Worm (Caenorhabditis elegans) whole organism, young adult: ENCODE results near the gene F22E12.1.

Source experiments
- C06A6.2 ChIP-seq: fragments of 200-800 bp; sonication (Bioruptor generic); conservative IDR thresholded peaks from 2 replicates; pipeline ENCODE4 v1.3.6; 2022; ENCODE audit warnings: missing genetic modification characterization, missing compliant biosample characterization
- F22D6.2 ChIP-seq: sonication (generic microtip); optimal IDR thresholded peaks from 2 replicates; lab custom pipeline; 2016; ENCODE audit warnings: mild to moderate bottlenecking, missing genetic modification characterization, missing compliant biosample characterization
- F55B11.4 ChIP-seq: sonication (generic microtip); optimal IDR thresholded peaks from 2 replicates; lab custom pipeline; 2016; ENCODE audit warnings: missing compliant biosample characterization, missing genetic modification characterization, borderline replicate concordance; ENCODE audit not compliant: insufficient read depth
- F57A8.1 ChIP-seq: fragments of 200-800 bp; sonication (Bioruptor generic); optimal IDR thresholded peaks from 2 replicates; lab custom pipeline; 2018; ENCODE audit warnings: mild to moderate bottlenecking, missing genetic modification characterization, moderate library complexity, missing compliant biosample characterization
- Y56A3A.18 ChIP-seq: fragments of 200-800 bp; sonication (Bioruptor generic); IDR thresholded peaks from 2 replicates; pipeline ENCODE4 v1.3.6; 2022; ENCODE audit warnings: missing genetic modification reagents, missing genetic modification characterization, missing compliant biosample characterization
- aptf-2 ChIP-seq: fragments of 200-800 bp; sonication (Bioruptor generic); conservative IDR thresholded peaks from 2 replicates; pipeline ENCODE4 v1.3.6; 2022; ENCODE audit warnings: missing genetic modification reagents, missing genetic modification characterization, missing compliant biosample characterization
- athp-1 ChIP-seq: sonication (generic microtip); optimal IDR thresholded peaks from 2 replicates; lab custom pipeline; 2017; ENCODE audit warnings: mild to moderate bottlenecking, missing genetic modification characterization, missing compliant biosample characterization
- bed-2 ChIP-seq: fragments of 200-800 bp; sonication (Bioruptor generic); IDR thresholded peaks from 2 replicates; pipeline ENCODE4 v1.3.6; 2022; ENCODE audit warnings: missing genetic modification reagents, missing genetic modification characterization, missing compliant biosample characterization
- ccch-3 ChIP-seq: fragments of 200-800 bp; sonication (Bioruptor generic); optimal IDR thresholded peaks from 2 replicates; lab custom pipeline; 2018; ENCODE audit warnings: mild to moderate bottlenecking, missing genetic modification characterization, missing compliant biosample characterization
- ceh-79 ChIP-seq: sonication (generic microtip); optimal IDR thresholded peaks from 2 replicates; lab custom pipeline; 2017; ENCODE audit warnings: mild to moderate bottlenecking, missing genetic modification characterization, missing compliant biosample characterization
- die-1 ChIP-seq: sonication (generic microtip); optimal IDR thresholded peaks from 2 replicates; lab custom pipeline; 2016; ENCODE audit warnings: missing genotype, mild to moderate bottlenecking, missing genetic modification characterization, missing compliant biosample characterization
- dox-1 ChIP-seq: fragments of 200-800 bp; sonication (Bioruptor generic); IDR thresholded peaks from 2 replicates; pipeline ENCODE4 v1.3.6; 2022; ENCODE audit warnings: missing genetic modification reagents, missing genetic modification characterization, missing compliant biosample characterization
- dpff-1 ChIP-seq: sonication (generic microtip); optimal IDR thresholded peaks from 2 replicates; lab custom pipeline; 2017; ENCODE audit warnings: mild to moderate bottlenecking, missing genetic modification characterization, missing compliant biosample characterization
- efl-1 ChIP-seq: fragments of 150-350 bp; optimal IDR thresholded peaks from 2 replicates; lab custom pipeline; 2014; ENCODE audit warnings: missing biosample characterization, missing genetic modification reagents, missing genetic modification characterization
- ets-4 ChIP-seq: fragments of 200-800 bp; sonication (Bioruptor generic); optimal IDR thresholded peaks from 2 replicates; lab custom pipeline; 2018; ENCODE audit warnings: mild to moderate bottlenecking, missing genetic modification characterization, missing compliant biosample characterization
- hlh-26 ChIP-seq: fragments of 200-800 bp; sonication (Bioruptor generic); conservative IDR thresholded peaks from 2 replicates; pipeline ENCODE4 v1.3.6; 2022; ENCODE audit warnings: missing genetic modification reagents, missing genetic modification characterization, missing compliant biosample characterization
- let-607 ChIP-seq, 2 experiments: fragments of 200-800 bp in 1 of 2; sonication (Bioruptor generic) in 1 of 2; sonication (generic microtip) in 1 of 2; optimal IDR thresholded peaks; 2 replicates each; lab custom pipeline; 2016 to 2018; ENCODE audit warnings: mild to moderate bottlenecking in 2 of 2, missing compliant biosample characterization in 2 of 2, missing genetic modification characterization in 2 of 2, moderate library complexity in 2 of 2, missing genotype in 1 of 2
- lin-40 ChIP-seq: sonication (generic microtip); optimal IDR thresholded peaks from 2 replicates; lab custom pipeline; 2016; ENCODE audit warnings: missing genetic modification characterization, mild to moderate bottlenecking, missing compliant biosample characterization, missing genotype, missing genetic modification reagents
- lir-1 ChIP-seq: fragments of 200-800 bp; sonication (Bioruptor generic); conservative IDR thresholded peaks from 2 replicates; pipeline ENCODE4 v1.3.6; 2022; ENCODE audit warnings: missing genetic modification reagents, missing genetic modification characterization, missing compliant biosample characterization
- lsl-1 ChIP-seq: fragments of 200-800 bp; sonication (Bioruptor generic); optimal IDR thresholded peaks from 2 replicates; lab custom pipeline; 2018; ENCODE audit warnings: mild to moderate bottlenecking, missing genetic modification characterization, moderate library complexity, missing compliant biosample characterization
- madf-3 ChIP-seq: fragments of 200-800 bp; sonication (Bioruptor generic); IDR thresholded peaks from 2 replicates; pipeline ENCODE4 v1.3.6; 2022; ENCODE audit warnings: missing genetic modification reagents, missing genetic modification characterization, missing compliant biosample characterization
- madf-6 ChIP-seq: fragments of 200-800 bp; sonication (Bioruptor generic); IDR thresholded peaks from 2 replicates; pipeline ENCODE4 v1.3.6; 2022; ENCODE audit warnings: missing genetic modification reagents, missing genetic modification characterization, missing compliant biosample characterization
- mel-28 ChIP-seq: sonication (generic microtip); optimal IDR thresholded peaks from 2 replicates; lab custom pipeline; 2016; ENCODE audit warnings: borderline replicate concordance, mild to moderate bottlenecking, missing genetic modification characterization, missing compliant biosample characterization
- mxl-1 ChIP-seq: sonication (generic microtip); optimal IDR thresholded peaks from 2 replicates; lab custom pipeline; 2016; ENCODE audit warnings: missing genetic modification characterization, missing compliant biosample characterization
- nhr-120 ChIP-seq: fragments of 200-800 bp; sonication (Bioruptor generic); IDR thresholded peaks from 2 replicates; pipeline ENCODE4 v1.3.6; 2022; ENCODE audit warnings: missing genetic modification characterization, missing compliant biosample characterization
- nhr-179 ChIP-seq: sonication (generic microtip); optimal IDR thresholded peaks from 2 replicates; lab custom pipeline; 2016; ENCODE audit warnings: mild to moderate bottlenecking, missing genetic modification characterization, missing compliant biosample characterization
- nhr-27 ChIP-seq: fragments of 200-800 bp; sonication (Bioruptor generic); optimal IDR thresholded peaks from 2 replicates; lab custom pipeline; 2018; ENCODE audit warnings: mild to moderate bottlenecking, missing genetic modification characterization, moderate library complexity, missing compliant biosample characterization
- nhr-80 ChIP-seq: sonication (generic microtip); optimal IDR thresholded peaks from 2 replicates; lab custom pipeline; 2016; ENCODE audit warnings: missing genetic modification characterization, missing compliant biosample characterization
- somi-1 ChIP-seq: fragments of 200-800 bp; sonication (Bioruptor generic); optimal IDR thresholded peaks from 2 replicates; lab custom pipeline; 2018; ENCODE audit warnings: mild to moderate bottlenecking, missing genetic modification characterization, missing compliant biosample characterization
- tbx-9 ChIP-seq: sonication (generic microtip); optimal IDR thresholded peaks from 2 replicates; lab custom pipeline; 2016; ENCODE audit warnings: borderline replicate concordance, missing genetic modification characterization, inconsistent platforms, missing compliant biosample characterization
- unc-130 ChIP-seq: sonication (generic microtip); optimal IDR thresholded peaks from 2 replicates; lab custom pipeline; 2016; ENCODE audit warnings: missing genetic modification reagents, missing genetic modification characterization, missing compliant biosample characterization
- xnd-1 ChIP-seq: sonication (generic microtip); optimal IDR thresholded peaks from 2 replicates; lab custom pipeline; 2016; ENCODE audit warnings: missing genotype, missing genetic modification reagents, missing genetic modification characterization, missing compliant biosample characterization
- ztf-3 ChIP-seq: fragments of 200-800 bp; sonication (Bioruptor generic); optimal IDR thresholded peaks from 2 replicates; lab custom pipeline; 2018; ENCODE audit warnings: mild to moderate bottlenecking, missing genetic modification characterization, missing compliant biosample characterization

The F22E12.1 gene

DNA sequence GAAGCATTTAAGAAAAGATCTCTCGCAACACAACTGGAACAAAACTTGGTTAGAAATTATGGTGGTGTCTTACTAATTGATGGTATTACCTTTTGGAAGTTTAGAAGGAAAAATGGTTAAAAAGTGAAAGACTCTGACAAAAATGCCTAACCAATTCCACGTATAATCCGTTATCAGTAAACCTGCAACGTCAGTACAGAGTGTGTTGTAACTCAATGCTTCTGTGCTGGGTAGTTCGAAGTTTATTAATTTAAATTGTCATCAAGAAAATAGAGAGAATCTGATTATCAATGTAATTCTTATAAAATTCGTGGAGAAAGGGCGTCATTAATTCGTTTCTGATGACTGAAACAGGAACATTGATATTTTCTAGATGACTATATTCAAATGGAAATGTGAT lies 21.9 kb downstream of the F22E12.1 start:
- no peak for TF ChIP-seq efl-1
- TF ChIP-seq mel-28 (tag; lab: Kevin White, UChicago) = no peak
- TF ChIP-seq hlh-26 (GFP tag; lab: Robert Waterston, UW) = no peak
- TF ChIP-seq nhr-120 (GFP tag; lab: Robert Waterston, UW) = no peak
- peak in 1 of 2 experiments; percentile 35 for TF ChIP-seq let-607 (tag; optimal IDR thresholded peaks at IDR 0.05; lab: Kevin White, UChicago)
- TF ChIP-seq madf-6 (GFP tag; lab: Robert Waterston, UW) = no peak
- no peak for TF ChIP-seq bed-2 (GFP tag; lab: Robert Waterston, UW)
- no peak for TF ChIP-seq lin-40
- TF ChIP-seq dpff-1 (tag; lab: Kevin White, UChicago) = no peak
- TF ChIP-seq ccch-3 (GFP tag; lab: Kevin White, UChicago) = no peak
- TF ChIP-seq ztf-3 (GFP tag; lab: Kevin White, UChicago) = no peak
- TF ChIP-seq F57A8.1 (GFP tag; lab: Kevin White, UChicago) = no peak
- no peak for TF ChIP-seq nhr-179
- no peak for TF ChIP-seq unc-130 (GFP tag; lab: Kevin White, UChicago)
- TF ChIP-seq dox-1 (GFP tag; lab: Robert Waterston, UW) = no peak
- peak; percentile 44 for TF ChIP-seq nhr-80
- TF ChIP-seq C06A6.2 (GFP tag; lab: Robert Waterston, UW) = no peak
- TF ChIP-seq madf-3 (GFP tag; lab: Robert Waterston, UW) = no peak

- TF ChIP-seq tbx-9 (tag; lab: Kevin White, UChicago) (no peak), nhr-80 (peak; percentile 47)
- TF ChIP-seq, all 124 proteins: peak for 1
Observed at ce11 chrV:10433721-10434120, 23.4 kb downstream of the F22E12.1 start, which contains the start of gene Y32F6A.4. Gene Y32F6A.4, minus strand, starts transcription at chrV:10434067.

DNA sequence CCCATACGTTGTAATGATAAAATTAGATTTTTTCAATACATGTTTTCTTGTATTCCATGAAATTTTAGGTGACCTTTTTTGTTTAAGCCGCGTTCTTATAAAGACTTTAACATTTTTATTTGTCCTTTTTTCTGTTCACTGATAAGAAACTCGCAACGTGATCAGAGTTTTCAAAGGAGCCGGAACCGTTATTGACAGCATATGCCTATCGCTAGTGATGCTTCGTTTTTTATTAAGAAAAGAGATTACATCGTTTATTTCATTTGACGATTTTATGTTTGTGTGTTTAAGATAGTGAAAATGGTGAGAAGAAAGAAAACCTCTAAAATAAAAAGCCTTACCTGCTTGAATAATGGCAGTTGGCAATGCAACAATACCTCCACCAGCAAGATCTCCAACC lies 24.5 kb downstream of the F22E12.1 start:
- TF ChIP-seq lir-1 (GFP tag; lab: Robert Waterston, UW) (no peak), dox-1 (GFP tag; lab: Robert Waterston, UW) (peak; percentile 32; the same call in 1 of the 2 replicates), ets-4 (peak; percentile 82), athp-1 (tag; lab: Kevin White, UChicago) (no peak), F55B11.4 (no peak), nhr-80 (peak; percentile 87)

ce11 chrV:10428608-10429007 lies 28.5 kb downstream of the F22E12.1 start, which contains the start of gene tag-314:
Gene tag-314, minus strand, starts transcription at chrV:10428708.
- TF ChIP-seq mxl-1 (tag; lab: Kevin White, UChicago) = no peak
- TF ChIP-seq efl-1 = no peak
- no peak for TF ChIP-seq xnd-1 (tag; lab: Kevin White, UChicago)
- no peak for TF ChIP-seq Y56A3A.18 (GFP tag; lab: Robert Waterston, UW)

DNA sequence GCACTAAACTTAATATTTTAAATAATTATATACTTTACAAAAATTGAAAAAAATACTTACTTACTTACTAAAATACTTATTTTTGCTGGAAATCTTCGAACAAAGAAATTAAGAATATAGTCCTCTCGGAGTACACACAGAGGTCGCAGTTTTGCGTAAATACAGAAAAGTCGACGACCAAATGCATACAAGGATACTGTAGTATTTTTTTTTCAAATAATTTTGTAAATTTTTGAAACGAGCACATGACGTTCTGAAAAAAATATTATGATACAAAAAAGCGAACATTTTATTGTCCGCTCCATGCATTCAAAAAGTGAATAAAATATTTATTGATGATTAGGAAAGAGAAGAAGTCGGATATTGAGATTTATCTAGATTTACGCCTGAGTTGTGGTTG lies 30.9 kb downstream of the F22E12.1 start, which contains the start of gene apc-10:
apc-10 (minus strand) TSS at position 101 of the 400 bp plus-strand sequence.
- TF ChIP-seq lsl-1 (GFP tag; lab: Kevin White, UChicago) (peak; percentile 62), somi-1 (GFP tag; lab: Kevin White, UChicago) (no peak)

DNA sequence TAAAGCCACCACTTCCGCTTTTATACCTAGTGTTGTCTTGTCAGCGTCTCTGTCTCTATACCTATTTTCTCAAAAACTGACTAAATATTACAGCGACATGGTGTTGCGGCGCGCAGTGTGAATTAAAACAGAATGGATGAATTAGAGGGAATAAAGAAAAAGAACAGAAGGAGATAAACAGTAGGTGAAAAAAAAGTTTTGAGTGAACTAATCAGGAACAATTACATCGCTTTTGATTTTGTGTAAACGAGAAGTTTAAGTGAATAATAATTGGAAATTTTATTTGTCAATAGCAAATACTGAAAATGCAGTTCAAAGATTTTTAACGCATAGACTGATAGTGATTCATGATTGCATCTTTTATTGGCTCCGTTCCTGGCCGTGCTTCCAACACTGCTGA lies 32.0 kb downstream of the F22E12.1 start, which contains the start of gene col-12:
col-12 (minus strand) TSS at position 101 of the 400 bp plus-strand sequence.
- TF ChIP-seq madf-3 (GFP tag; lab: Robert Waterston, UW) (no peak), ets-4 (no peak), nhr-80 (no peak), nhr-27 (tag; lab: Kevin White, UChicago) (no peak), aptf-2 (GFP tag; lab: Robert Waterston, UW) (no peak), mxl-1 (tag; lab: Kevin White, UChicago) (no peak), die-1 (tag; lab: Kevin White, UChicago) (no peak), F22D6.2 (tag; lab: Kevin White, UChicago) (no peak), ceh-79 (tag; lab: Kevin White, UChicago) (no peak)
